Fruit fly (Drosophila melanogaster): ENCODE data around the gene CG42750.

The CG42750 gene

DNA sequence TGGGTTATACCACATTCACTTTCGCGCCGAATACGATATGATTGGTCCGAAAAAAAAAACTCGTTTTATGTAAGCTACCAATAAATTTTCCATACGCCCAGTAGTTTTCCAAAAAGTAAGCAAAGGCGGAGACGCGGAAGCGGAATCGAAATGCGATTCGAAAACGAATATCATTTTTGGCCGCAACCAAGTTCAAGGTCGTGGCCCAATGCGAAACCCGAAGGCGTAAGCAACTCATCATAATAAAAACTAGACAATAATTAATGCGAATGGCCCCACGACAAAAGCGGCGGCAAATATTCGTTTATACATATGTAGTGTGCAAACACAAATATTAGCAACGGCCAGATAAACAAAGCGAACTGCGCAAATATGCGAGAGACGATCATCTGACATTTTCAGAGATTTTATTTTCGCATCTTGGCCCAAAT lies 139.1 kb downstream of the CG42750 start (continued):
- TF ChIP-seq NFAT (GFP tag; IDR thresholded peaks at IDR 0.05), result peak; percentile 80; the same call in 1 of the 2 replicates
- no peak for TF ChIP-seq en (GFP tag; optimal IDR thresholded peaks at IDR 0.05)
- no peak for TF ChIP-seq pan (optimal IDR thresholded peaks at IDR 0.05)
- peak in 1 of 2 experiments; percentile 16 for TF ChIP-seq pan (GFP tag; optimal IDR thresholded peaks at IDR 0.05 in 1 of 2, IDR thresholded peaks at IDR 0.05 in 1 of 2)
- TF ChIP-seq disco-r (GFP tag; optimal IDR thresholded peaks at IDR 0.05), result peak; percentile 42
- no peak for TF ChIP-seq hkb (optimal IDR thresholded peaks at IDR 0.05)
- TF ChIP-seq hkb (GFP tag; IDR thresholded peaks at IDR 0.05), result peak; percentile 29; the same call in 1 of the 2 replicates
- no peak for TF ChIP-seq da (GFP tag; optimal IDR thresholded peaks at IDR 0.05)
- TF ChIP-seq stc (GFP tag; IDR thresholded peaks at IDR 0.05), result no peak
- TF ChIP-seq pho (GFP tag; optimal IDR thresholded peaks at IDR 0.05), result peak; percentile 67
- peak; percentile 37; the same call in 1 of the 3 replicates for TF ChIP-seq dysf (GFP tag; IDR thresholded peaks at IDR 0.05)
- TF ChIP-seq CG2889 (GFP tag; IDR thresholded peaks at IDR 0.05), result no peak
- no peak for TF ChIP-seq CG9797 (GFP tag; optimal IDR thresholded peaks at IDR 0.05)
- peak; percentile 72 for TF ChIP-seq Meics (GFP tag; optimal IDR thresholded peaks at IDR 0.05)
- no peak for TF ChIP-seq CG12236 (GFP tag; optimal IDR thresholded peaks at IDR 0.05)
- no peak for TF ChIP-seq CG8388 (GFP tag; optimal IDR thresholded peaks at IDR 0.05)
- no peak for TF ChIP-seq Doc3 (GFP tag; IDR thresholded peaks at IDR 0.05; ENCODE audit: partially characterized antibody)
- TF ChIP-seq chinmo (GFP tag; IDR thresholded peaks at IDR 0.05; ENCODE audit: partially characterized antibody), result peak; percentile 87; the same call in 3 of the 4 replicates
- no peak for TF ChIP-seq CG1602 (GFP tag; optimal IDR thresholded peaks at IDR 0.05)
- TF ChIP-seq Mad (GFP tag; optimal IDR thresholded peaks at IDR 0.05), result peak; percentile 13
- TF ChIP-seq CG13894 (tag; optimal IDR thresholded peaks at IDR 0.05), result peak; percentile 26
- no peak for TF ChIP-seq CG8290 (GFP tag; optimal IDR thresholded peaks at IDR 0.05)
- TF ChIP-seq CG8290 (tag; optimal IDR thresholded peaks at IDR 0.05), result peak in 1 of 2 experiments; percentile 70
- no peak for TF ChIP-seq CG8089 (GFP tag; optimal IDR thresholded peaks at IDR 0.05)
- TF ChIP-seq D19B (GFP tag; optimal IDR thresholded peaks at IDR 0.05), result peak; percentile 24
- TF ChIP-seq Hmr (GFP tag; optimal IDR thresholded peaks at IDR 0.05), result peak; percentile 83
- TF ChIP-seq CG18619 (GFP tag; optimal IDR thresholded peaks at IDR 0.05), result peak; percentile 48
- TF ChIP-seq Xrp1 (GFP tag; IDR thresholded peaks at IDR 0.05), result peak; percentile 25; the same call in 1 of the 2 replicates
- no peak for TF ChIP-seq Kr (GFP tag; optimal IDR thresholded peaks at IDR 0.05)
- peak; percentile 44; the same call in 1 of the 2 replicates for TF ChIP-seq CG10321 (GFP tag; IDR thresholded peaks at IDR 0.05)
- no peak for TF ChIP-seq Camta (GFP tag; optimal IDR thresholded peaks at IDR 0.05)
- no peak for TF ChIP-seq btn (GFP tag; optimal IDR thresholded peaks at IDR 0.05)
- 0 out of 2 replicates have a peak, but pooled peaks have one; percentile 46 for TF ChIP-seq gsb (GFP tag; IDR thresholded peaks at IDR 0.05)
- TF ChIP-seq sens (GFP tag), result peak; percentile 39
- no peak for TF ChIP-seq CG32767 (GFP tag; IDR thresholded peaks at IDR 0.05)
- no peak for TF ChIP-seq Asciz (GFP tag; optimal IDR thresholded peaks at IDR 0.05)
- 0 out of 2 replicates have a peak, but pooled peaks have one; percentile 6 for TF ChIP-seq CG17328 (GFP tag; IDR thresholded peaks at IDR 0.05)
- TF ChIP-seq wdn (GFP tag; IDR thresholded peaks at IDR 0.05), result peak; percentile 30; the same call in 1 of the 2 replicates
- TF ChIP-seq HmgZ (tag; optimal IDR thresholded peaks at IDR 0.05), result peak; percentile 12
- TF ChIP-seq CG2875 (GFP tag; optimal IDR thresholded peaks at IDR 0.05), result no peak
- no peak for TF ChIP-seq Atf-2 (GFP tag; optimal IDR thresholded peaks at IDR 0.05)
- no peak for TF ChIP-seq grn (GFP tag; optimal IDR thresholded peaks at IDR 0.05)
- no peak for TF ChIP-seq CG17829 (tag; optimal IDR thresholded peaks at IDR 0.05)
- TF ChIP-seq luna (GFP tag; optimal IDR thresholded peaks at IDR 0.05), result peak; percentile 25
- no peak for TF ChIP-seq CTCF (GFP tag; optimal IDR thresholded peaks at IDR 0.05)
- no peak for TF ChIP-seq CG6254 (GFP tag; optimal IDR thresholded peaks at IDR 0.05)
- TF ChIP-seq Abd-B (GFP tag; optimal IDR thresholded peaks at IDR 0.05), result no peak
- TF ChIP-seq CG7786 (GFP tag; optimal IDR thresholded peaks at IDR 0.05), result peak; percentile 39
- TF ChIP-seq CG2678 (tag; optimal IDR thresholded peaks at IDR 0.05), result peak; percentile 55
- no peak for TF ChIP-seq CG14860 (GFP tag; IDR thresholded peaks at IDR 0.05; ENCODE audit: partially characterized antibody)
- TF ChIP-seq abd-A (tag; optimal IDR thresholded peaks at IDR 0.05), result peak; percentile 93
- TF ChIP-seq Atf6 (GFP tag; IDR thresholded peaks at IDR 0.05), result peak; percentile 71; the same call in 1 of the 2 replicates
- peak; percentile 31 for TF ChIP-seq bcd (GFP tag; optimal IDR thresholded peaks at IDR 0.05)

Measured in whole organism, embryonic.